Worm (Caenorhabditis elegans): ENCODE measurements around the gene arrd-7.

DNA sequence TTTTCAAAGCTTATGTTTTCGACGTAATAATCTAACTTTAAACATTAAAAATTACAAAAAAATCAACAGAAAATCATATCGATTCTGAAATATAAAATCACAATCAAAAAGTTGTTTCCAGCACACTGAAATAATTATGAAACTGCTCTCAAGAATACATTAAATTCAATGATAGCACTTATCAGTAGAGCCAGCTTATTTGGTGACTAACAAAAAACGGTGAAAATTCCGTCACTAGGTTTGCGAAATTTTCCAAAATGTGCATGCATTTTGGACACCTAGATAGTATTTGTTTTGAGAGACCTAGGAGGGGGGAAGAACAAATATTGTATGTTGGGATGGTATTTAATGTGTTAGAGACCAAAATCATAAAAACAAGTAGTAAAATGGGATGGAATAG is 655 bp upstream of the arrd-7 start:
- TF ChIP-seq ztf-11 (tag; optimal IDR thresholded peaks at IDR 0.05) (no peak), nhr-12 (tag; optimal IDR thresholded peaks at IDR 0.05) (no peak), ztf-4 (tag; optimal IDR thresholded peaks at IDR 0.05) (no peak), zag-1 (tag; optimal IDR thresholded peaks at IDR 0.05) (no peak), nhr-237 (tag; optimal IDR thresholded peaks at IDR 0.05) (no peak), egl-27 (tag; optimal IDR thresholded peaks at IDR 0.05) (no peak), lsy-2 (tag; optimal IDR thresholded peaks at IDR 0.05) (no peak)

Measured in whole organism, L2 larva.